Fruit fly (Drosophila melanogaster): ENCODE measurements around the gene CG42680.

dm6 chr2L:14598357-14599057 lies 10.5 kb upstream of the CG42680 start:
- TF ChIP-seq CG11617 (GFP tag; optimal IDR thresholded peaks at IDR 0.05) (no peak), pad (GFP tag; optimal IDR thresholded peaks at IDR 0.05) (no peak), Hr96 (GFP tag; optimal IDR thresholded peaks at IDR 0.05) (no peak), cnc (optimal IDR thresholded peaks at IDR 0.05) (no peak), Mnt (GFP tag; optimal IDR thresholded peaks at IDR 0.05) (no peak), ovo (GFP tag; optimal IDR thresholded peaks at IDR 0.05) (no peak), Crg-1 (GFP tag; optimal IDR thresholded peaks at IDR 0.05) (no peak), CG1620 (GFP tag; optimal IDR thresholded peaks at IDR 0.05) (no peak), Clk (GFP tag; optimal IDR thresholded peaks at IDR 0.05) (no peak)

Data from whole organism, adult.